Worm (Caenorhabditis elegans) whole organism, young adult: ENCODE results near the gene fbxa-221.
"Not testable (repeated sequence)": the region's sequence is repeated elsewhere in the genome, so short reads cannot be mapped to it uniquely, and the experiment has no call there.

Experiments
- B0261.1 ChIP-seq: sonication (generic microtip); optimal IDR thresholded peaks from 2 replicates; lab custom pipeline; 2016; ENCODE audit warnings: mild to moderate bottlenecking, missing genetic modification characterization, moderate library complexity, missing compliant biosample characterization
- C17E4.6 ChIP-seq: fragments of 200-800 bp; sonication (Bioruptor generic); IDR thresholded peaks from 2 replicates; pipeline ENCODE4 v1.3.6; 2022; ENCODE audit warnings: missing genetic modification reagents, missing genetic modification characterization, missing compliant biosample characterization
- D2030.7 ChIP-seq: fragments of 200-800 bp; sonication (Bioruptor generic); IDR thresholded peaks from 2 replicates; pipeline ENCODE4 v1.3.6; 2022; ENCODE audit warnings: missing genetic modification reagents, missing genetic modification characterization, missing compliant biosample characterization
- F10E7.11 ChIP-seq: sonication (generic microtip); optimal IDR thresholded peaks from 2 replicates; lab custom pipeline; 2017; ENCODE audit warnings: mild to moderate bottlenecking, missing genetic modification characterization, moderate library complexity, missing compliant biosample characterization
- F33H1.4 ChIP-seq: fragments of 200-800 bp; sonication (Bioruptor generic); IDR thresholded peaks from 2 replicates; pipeline ENCODE4 v1.3.6; 2022; ENCODE audit warnings: missing genetic modification reagents, missing genetic modification characterization, missing compliant biosample characterization
- F49E8.2 ChIP-seq: sonication (generic microtip); optimal IDR thresholded peaks from 3 replicates; lab custom pipeline; 2017; ENCODE audit warnings: missing genetic modification characterization, mild to moderate bottlenecking, missing compliant biosample characterization, antibody characterized with exemption, moderate library complexity; ENCODE audit not compliant: insufficient read depth
- T07F8.4 ChIP-seq: sonication (generic microtip); optimal IDR thresholded peaks from 2 replicates; lab custom pipeline; 2016; ENCODE audit warnings: mild to moderate bottlenecking, missing genetic modification characterization, moderate library complexity, missing compliant biosample characterization
- Y56A3A.18 ChIP-seq: fragments of 200-800 bp; sonication (Bioruptor generic); IDR thresholded peaks from 2 replicates; pipeline ENCODE4 v1.3.6; 2022; ENCODE audit warnings: missing genetic modification reagents, missing genetic modification characterization, missing compliant biosample characterization
- Y79H2A.3 ChIP-seq: fragments of 200-800 bp; sonication (Bioruptor generic); conservative IDR thresholded peaks from 2 replicates; pipeline ENCODE4 v1.3.6; 2022; ENCODE audit warnings: missing genetic modification reagents, missing genetic modification characterization, missing compliant biosample characterization
- ZK185.1 ChIP-seq: sonication (generic microtip); optimal IDR thresholded peaks from 2 replicates; lab custom pipeline; 2016; ENCODE audit warnings: mild to moderate bottlenecking, missing genetic modification characterization, missing compliant biosample characterization; ENCODE audit not compliant: poor library complexity, severe bottlenecking
- attf-3 ChIP-seq: fragments of 200-800 bp; sonication (Bioruptor generic); conservative IDR thresholded peaks from 2 replicates; pipeline ENCODE4 v1.3.6; 2022; ENCODE audit warnings: missing genetic modification reagents, missing genetic modification characterization, missing compliant biosample characterization
- bed-2 ChIP-seq: fragments of 200-800 bp; sonication (Bioruptor generic); IDR thresholded peaks from 2 replicates; pipeline ENCODE4 v1.3.6; 2022; ENCODE audit warnings: missing genetic modification reagents, missing genetic modification characterization, missing compliant biosample characterization
- cebp-1 ChIP-seq, 2 experiments: fragments of 200-800 bp in 1 of 2; sonication (Bioruptor generic) in 1 of 2; sonication (generic microtip) in 1 of 2; IDR thresholded peaks in 1 of 2; optimal IDR thresholded peaks in 1 of 2; 2 replicates each; pipeline versions ENCODE4 v1.3.6 to Lab custom; 2017 to 2022; ENCODE audit warnings: missing compliant biosample characterization in 2 of 2, missing genetic modification characterization in 2 of 2, mild to moderate bottlenecking in 1 of 2, missing genetic modification reagents in 1 of 2, moderate library complexity in 1 of 2
- ceh-27 ChIP-seq: fragments of 200-800 bp; sonication (Bioruptor generic); optimal IDR thresholded peaks from 2 replicates; lab custom pipeline; 2018; ENCODE audit warnings: mild to moderate bottlenecking, missing genetic modification characterization, moderate library complexity, missing compliant biosample characterization
- ceh-40 ChIP-seq: fragments of 200-800 bp; sonication (Bioruptor generic); IDR thresholded peaks from 2 replicates; pipeline ENCODE4 v1.3.6; 2022; ENCODE audit warnings: missing genetic modification characterization, missing compliant biosample characterization
- ceh-58 ChIP-seq: fragments of 200-800 bp; sonication (Bioruptor generic); IDR thresholded peaks from 2 replicates; pipeline ENCODE4 v1.3.6; 2022; ENCODE audit warnings: missing genetic modification characterization, missing compliant biosample characterization
- dox-1 ChIP-seq: fragments of 200-800 bp; sonication (Bioruptor generic); IDR thresholded peaks from 2 replicates; pipeline ENCODE4 v1.3.6; 2022; ENCODE audit warnings: missing genetic modification reagents, missing genetic modification characterization, missing compliant biosample characterization
- dpff-1 ChIP-seq: sonication (generic microtip); optimal IDR thresholded peaks from 2 replicates; lab custom pipeline; 2017; ENCODE audit warnings: mild to moderate bottlenecking, missing genetic modification characterization, missing compliant biosample characterization
- egl-18 ChIP-seq: fragments of 200-800 bp; sonication (Bioruptor generic); IDR thresholded peaks from 2 replicates; pipeline ENCODE4 v1.3.6; 2022; ENCODE audit warnings: missing genetic modification reagents, missing genetic modification characterization, missing compliant biosample characterization
- ekl-4 ChIP-seq: fragments of 200-800 bp; sonication (Bioruptor generic); IDR thresholded peaks from 2 replicates; pipeline ENCODE4 v1.3.6; 2022; ENCODE audit warnings: missing genetic modification reagents, missing genetic modification characterization, missing compliant biosample characterization
- fkh-3 ChIP-seq: sonication (generic microtip); optimal IDR thresholded peaks from 2 replicates; lab custom pipeline; 2016; ENCODE audit warnings: mild to moderate bottlenecking, missing genetic modification characterization, missing compliant biosample characterization
- hsf-1 ChIP-seq: fragments of 200-800 bp; sonication (Bioruptor generic); IDR thresholded peaks from 2 replicates; pipeline ENCODE4 v1.3.6; 2022; ENCODE audit warnings: missing genetic modification reagents, missing genetic modification characterization, missing compliant biosample characterization
- lag-1 ChIP-seq: fragments of 200-800 bp; sonication (Bioruptor generic); IDR thresholded peaks from 2 replicates; pipeline ENCODE4 v1.3.6; 2022; ENCODE audit warnings: missing genetic modification reagents, missing genetic modification characterization, missing compliant biosample characterization
- madf-8 ChIP-seq: fragments of 200-800 bp; sonication (Bioruptor generic); conservative IDR thresholded peaks from 2 replicates; pipeline ENCODE4 v1.3.6; 2022; ENCODE audit warnings: missing genetic modification reagents, missing genetic modification characterization, missing compliant biosample characterization
- mes-4 ChIP-seq: sonication (generic microtip); optimal IDR thresholded peaks from 2 replicates; lab custom pipeline; 2016; ENCODE audit warnings: missing genotype, missing genetic modification characterization, missing compliant biosample characterization
- mxl-1 ChIP-seq: sonication (generic microtip); optimal IDR thresholded peaks from 2 replicates; lab custom pipeline; 2016; ENCODE audit warnings: missing genetic modification characterization, missing compliant biosample characterization
- nfya-1 ChIP-seq: sonication (generic microtip); optimal IDR thresholded peaks from 2 replicates; lab custom pipeline; 2017; ENCODE audit warnings: antibody characterized with exemption, missing compliant biosample characterization, missing genetic modification characterization, borderline replicate concordance; ENCODE audit not compliant: insufficient read depth
- nfya-2 ChIP-seq: fragments of 200-800 bp; sonication (Bioruptor generic); IDR thresholded peaks from 2 replicates; pipeline ENCODE4 v1.3.6; 2022; ENCODE audit warnings: missing genetic modification reagents, missing genetic modification characterization, missing compliant biosample characterization
- nhr-120 ChIP-seq: fragments of 200-800 bp; sonication (Bioruptor generic); IDR thresholded peaks from 2 replicates; pipeline ENCODE4 v1.3.6; 2022; ENCODE audit warnings: missing genetic modification characterization, missing compliant biosample characterization
- nhr-80 ChIP-seq: sonication (generic microtip); optimal IDR thresholded peaks from 2 replicates; lab custom pipeline; 2016; ENCODE audit warnings: missing genetic modification characterization, missing compliant biosample characterization
- tbx-9 ChIP-seq: sonication (generic microtip); optimal IDR thresholded peaks from 2 replicates; lab custom pipeline; 2016; ENCODE audit warnings: borderline replicate concordance, missing genetic modification characterization, inconsistent platforms, missing compliant biosample characterization
- tlf-1 ChIP-seq: fragments of 200-800 bp; sonication (Bioruptor generic); optimal IDR thresholded peaks from 2 replicates; lab custom pipeline; 2018; ENCODE audit warnings: mild to moderate bottlenecking, missing genetic modification characterization, missing compliant biosample characterization
- unc-62 ChIP-seq: fragments of 150-350 bp; optimal IDR thresholded peaks from 2 replicates; lab custom pipeline; 2014; ENCODE audit warnings: missing biosample characterization, missing genetic modification reagents, missing genetic modification characterization
- zim-3 ChIP-seq: sonication (generic microtip); optimal IDR thresholded peaks from 2 replicates; lab custom pipeline; 2017; ENCODE audit warnings: mild to moderate bottlenecking, missing genetic modification characterization, moderate library complexity, missing compliant biosample characterization
- ztf-22 ChIP-seq: fragments of 200-800 bp; sonication (Bioruptor generic); optimal IDR thresholded peaks from 2 replicates; lab custom pipeline; 2018; ENCODE audit warnings: mild to moderate bottlenecking, missing genetic modification characterization, moderate library complexity, missing compliant biosample characterization
- ztf-25 ChIP-seq: fragments of 200-800 bp; sonication (Bioruptor generic); IDR thresholded peaks from 2 replicates; pipeline ENCODE4 v1.3.6; 2022; ENCODE audit warnings: missing genetic modification reagents, missing genetic modification characterization, missing compliant biosample characterization
- ztf-28 ChIP-seq: fragments of 200-800 bp; sonication (Bioruptor generic); IDR thresholded peaks from 2 replicates; pipeline ENCODE4 v1.3.6; 2022; ENCODE audit warnings: missing genetic modification reagents, missing genetic modification characterization, missing compliant biosample characterization

Gene fbxa-221

ce11 chrX:146832-147231, 32.3 kb downstream of the fbxa-221 start:
- TF ChIP-seq ceh-58 (no peak), Y56A3A.18 (GFP tag; lab: Robert Waterston, UW) (no peak), ekl-4 (GFP tag; lab: Robert Waterston, UW) (no peak), unc-62 (GFP tag; lab: Kevin White, UChicago) (no peak), bed-2 (no peak), zim-3 (tag; lab: Kevin White, UChicago) (no peak), ztf-28 (GFP tag; lab: Robert Waterston, UW) (no peak), tbx-9 (tag; lab: Kevin White, UChicago) (no peak), attf-3 (no peak), mes-4 (tag; lab: Kevin White, UChicago) (no peak), ceh-40 (GFP tag; lab: Robert Waterston, UW) (no peak), F49E8.2 (tag; lab: Kevin White, UChicago) (no peak), T07F8.4 (tag; lab: Kevin White, UChicago) (no peak), B0261.1 (tag; lab: Kevin White, UChicago) (no peak), nfya-2 (GFP tag; lab: Robert Waterston, UW) (no peak), lag-1 (no peak)

- no peak for TF ChIP-seq dpff-1
- TF ChIP-seq ztf-25 = no peak
- TF ChIP-seq nhr-120 = no peak
- no peak for TF ChIP-seq ceh-27 (GFP tag; lab: Kevin White, UChicago)
- no peak for TF ChIP-seq hsf-1 (GFP tag; lab: Robert Waterston, UW)
- TF ChIP-seq ztf-22 (GFP tag; lab: Kevin White, UChicago) = no peak
- TF ChIP-seq F10E7.11 (tag; lab: Kevin White, UChicago) = no peak
- no peak for TF ChIP-seq tlf-1 (GFP tag; lab: Kevin White, UChicago)
- no peak for TF ChIP-seq nfya-1
- no peak for TF ChIP-seq fkh-3
- no peak for TF ChIP-seq egl-18
- TF ChIP-seq ZK185.1 (tag; lab: Kevin White, UChicago) = no peak
- no peak for TF ChIP-seq nhr-80 (tag; lab: Kevin White, UChicago)
- TF ChIP-seq lag-1 = no peak
- TF ChIP-seq C17E4.6 (GFP tag; lab: Robert Waterston, UW) = no peak
- TF ChIP-seq mxl-1 (tag; lab: Kevin White, UChicago) = no peak
- TF ChIP-seq madf-8 (GFP tag; lab: Robert Waterston, UW) = no peak
- TF ChIP-seq, all 124 proteins: peak for 0
Measured at ce11 chrX:147824-148223, 33.3 kb downstream of the fbxa-221 start, which contains the start of gene Y73B3A.11. Gene Y73B3A.11, plus strand, starts transcription at chrX:148124.

- 0 out of 2 replicates have a peak, but pooled peaks have one; percentile 24 for TF ChIP-seq D2030.7 (GFP tag; lab: Robert Waterston, UW)
- peak; percentile 43; the same call in 1 of the 2 replicates for TF ChIP-seq dox-1
- peak; percentile 43 for TF ChIP-seq F33H1.4
- peak; percentile 94 for TF ChIP-seq hsf-1 (GFP tag; lab: Robert Waterston, UW)
Measured at ce11 chrX:161592-161991, 47.1 kb downstream of the fbxa-221 start.

ce11 chrX:163034-163433, 48.5 kb downstream of the fbxa-221 start, which contains the start of gene tmed-12:
Gene tmed-12, minus strand, starts transcription at chrX:163134.
- TF ChIP-seq cebp-1 (GFP tag; IDR thresholded peaks at IDR 0.05; lab: Robert Waterston, UW); cebp-1 (tag; optimal IDR thresholded peaks at IDR 0.05; lab: Kevin White, UChicago); Y79H2A.3 (GFP tag; lab: Robert Waterston, UW); lag-1: not testable (repeated sequence)
